Worm (Caenorhabditis elegans) whole organism, young adult: ENCODE data around the gene clec-3.
A peak's percentile ranks its signal among the peaks of the same experiment; 100 is the strongest.

ENCODE experiments used
- C17E4.6 ChIP-seq: fragments of 200-800 bp; sonication (Bioruptor generic); IDR thresholded peaks from 2 replicates; pipeline ENCODE4 v1.3.6; 2022; ENCODE audit warnings: missing genetic modification reagents, missing genetic modification characterization, missing compliant biosample characterization
- F23B12.7 ChIP-seq: sonication (generic microtip); optimal IDR thresholded peaks from 2 replicates; lab custom pipeline; 2017; ENCODE audit warnings: missing genetic modification characterization, mild to moderate bottlenecking, missing compliant biosample characterization, antibody characterized with exemption, moderate library complexity; ENCODE audit not compliant: insufficient read depth
- F37B4.10 ChIP-seq: fragments of 200-800 bp; sonication (Bioruptor generic); IDR thresholded peaks from 2 replicates; pipeline ENCODE4 v1.3.6; 2022; ENCODE audit warnings: missing genetic modification characterization, missing compliant biosample characterization
- F39B2.1 ChIP-seq: fragments of 200-800 bp; sonication (Bioruptor generic); IDR thresholded peaks from 2 replicates; pipeline ENCODE4 v1.3.6; 2022; ENCODE audit warnings: missing genetic modification reagents, missing genetic modification characterization, missing compliant biosample characterization
- F49E8.2 ChIP-seq: sonication (generic microtip); optimal IDR thresholded peaks from 3 replicates; lab custom pipeline; 2017; ENCODE audit warnings: missing genetic modification characterization, mild to moderate bottlenecking, missing compliant biosample characterization, antibody characterized with exemption, moderate library complexity; ENCODE audit not compliant: insufficient read depth
- F52B5.7 ChIP-seq: sonication (generic microtip); optimal IDR thresholded peaks from 2 replicates; lab custom pipeline; 2016; ENCODE audit warnings: mild to moderate bottlenecking, missing genetic modification characterization, missing compliant biosample characterization
- F55B11.4 ChIP-seq: sonication (generic microtip); optimal IDR thresholded peaks from 2 replicates; lab custom pipeline; 2016; ENCODE audit warnings: missing compliant biosample characterization, missing genetic modification characterization, borderline replicate concordance; ENCODE audit not compliant: insufficient read depth
- K11D2.4 ChIP-seq: fragments of 200-800 bp; sonication (Bioruptor generic); IDR thresholded peaks from 2 replicates; pipeline ENCODE4 v1.3.6; 2022; ENCODE audit warnings: missing genetic modification reagents, missing genetic modification characterization, missing compliant biosample characterization
- Y53F4B.3 ChIP-seq: fragments of 200-800 bp; sonication (Bioruptor generic); IDR thresholded peaks from 2 replicates; pipeline ENCODE4 v1.3.6; 2022; ENCODE audit warnings: missing genetic modification reagents, missing genetic modification characterization, missing compliant biosample characterization
- Y56A3A.18 ChIP-seq: fragments of 200-800 bp; sonication (Bioruptor generic); IDR thresholded peaks from 2 replicates; pipeline ENCODE4 v1.3.6; 2022; ENCODE audit warnings: missing genetic modification reagents, missing genetic modification characterization, missing compliant biosample characterization
- ZK185.1 ChIP-seq: sonication (generic microtip); optimal IDR thresholded peaks from 2 replicates; lab custom pipeline; 2016; ENCODE audit warnings: mild to moderate bottlenecking, missing genetic modification characterization, missing compliant biosample characterization; ENCODE audit not compliant: poor library complexity, severe bottlenecking
- aptf-3 ChIP-seq: fragments of 200-800 bp; sonication (Bioruptor generic); IDR thresholded peaks from 2 replicates; pipeline ENCODE4 v1.3.6; 2022; ENCODE audit warnings: missing genetic modification characterization, missing compliant biosample characterization
- atf-7 ChIP-seq: sonication (generic microtip); optimal IDR thresholded peaks from 2 replicates; lab custom pipeline; 2017; ENCODE audit warnings: mild to moderate bottlenecking, missing genetic modification characterization, missing compliant biosample characterization
- athp-1 ChIP-seq: sonication (generic microtip); optimal IDR thresholded peaks from 2 replicates; lab custom pipeline; 2017; ENCODE audit warnings: mild to moderate bottlenecking, missing genetic modification characterization, missing compliant biosample characterization
- ccch-3 ChIP-seq: fragments of 200-800 bp; sonication (Bioruptor generic); optimal IDR thresholded peaks from 2 replicates; lab custom pipeline; 2018; ENCODE audit warnings: mild to moderate bottlenecking, missing genetic modification characterization, missing compliant biosample characterization
- cebp-1 ChIP-seq, 2 experiments: fragments of 200-800 bp in 1 of 2; sonication (Bioruptor generic) in 1 of 2; sonication (generic microtip) in 1 of 2; IDR thresholded peaks in 1 of 2; optimal IDR thresholded peaks in 1 of 2; 2 replicates each; pipeline versions ENCODE4 v1.3.6 to Lab custom; 2017 to 2022; ENCODE audit warnings: missing compliant biosample characterization in 2 of 2, missing genetic modification characterization in 2 of 2, mild to moderate bottlenecking in 1 of 2, missing genetic modification reagents in 1 of 2, moderate library complexity in 1 of 2
- chd-7 ChIP-seq: sonication (generic microtip); optimal IDR thresholded peaks from 2 replicates; lab custom pipeline; 2016; ENCODE audit warnings: mild to moderate bottlenecking, missing genetic modification characterization, moderate library complexity, missing compliant biosample characterization
- dox-1 ChIP-seq: fragments of 200-800 bp; sonication (Bioruptor generic); IDR thresholded peaks from 2 replicates; pipeline ENCODE4 v1.3.6; 2022; ENCODE audit warnings: missing genetic modification reagents, missing genetic modification characterization, missing compliant biosample characterization
- egl-18 ChIP-seq: fragments of 200-800 bp; sonication (Bioruptor generic); IDR thresholded peaks from 2 replicates; pipeline ENCODE4 v1.3.6; 2022; ENCODE audit warnings: missing genetic modification reagents, missing genetic modification characterization, missing compliant biosample characterization
- egl-44 ChIP-seq: fragments of 200-800 bp; sonication (Bioruptor generic); IDR thresholded peaks from 2 replicates; pipeline ENCODE4 v1.3.6; 2022; ENCODE audit warnings: missing genetic modification reagents, missing genetic modification characterization, missing compliant biosample characterization
- egrh-3 ChIP-seq: fragments of 200-800 bp; sonication (Bioruptor generic); IDR thresholded peaks from 2 replicates; pipeline ENCODE4 v1.3.6; 2022; ENCODE audit warnings: missing genetic modification reagents, missing genetic modification characterization, missing compliant biosample characterization
- hmg-1.2 ChIP-seq: fragments of 200-800 bp; sonication (Bioruptor generic); IDR thresholded peaks from 2 replicates; pipeline ENCODE4 v1.3.6; 2022; ENCODE audit warnings: missing genetic modification reagents, missing genetic modification characterization, missing compliant biosample characterization
- lin-26 ChIP-seq: fragments of 200-800 bp; sonication (Bioruptor generic); IDR thresholded peaks from 2 replicates; pipeline ENCODE4 v1.3.6; 2022; ENCODE audit warnings: missing genetic modification reagents, missing genetic modification characterization, missing compliant biosample characterization
- lin-54 ChIP-seq: fragments of 200-800 bp; sonication (Bioruptor generic); optimal IDR thresholded peaks from 2 replicates; lab custom pipeline; 2018; ENCODE audit warnings: mild to moderate bottlenecking, missing genetic modification characterization, missing compliant biosample characterization
- madf-6 ChIP-seq: fragments of 200-800 bp; sonication (Bioruptor generic); IDR thresholded peaks from 2 replicates; pipeline ENCODE4 v1.3.6; 2022; ENCODE audit warnings: missing genetic modification reagents, missing genetic modification characterization, missing compliant biosample characterization
- mcd-1 ChIP-seq: fragments of 200-800 bp; sonication (Bioruptor generic); IDR thresholded peaks from 2 replicates; pipeline ENCODE4 v1.3.6; 2022; ENCODE audit warnings: missing genetic modification reagents, missing genetic modification characterization, missing compliant biosample characterization
- mes-4 ChIP-seq: sonication (generic microtip); optimal IDR thresholded peaks from 2 replicates; lab custom pipeline; 2016; ENCODE audit warnings: missing genotype, missing genetic modification characterization, missing compliant biosample characterization
- nfya-1 ChIP-seq: sonication (generic microtip); optimal IDR thresholded peaks from 2 replicates; lab custom pipeline; 2017; ENCODE audit warnings: antibody characterized with exemption, missing compliant biosample characterization, missing genetic modification characterization, borderline replicate concordance; ENCODE audit not compliant: insufficient read depth
- nfya-2 ChIP-seq: fragments of 200-800 bp; sonication (Bioruptor generic); IDR thresholded peaks from 2 replicates; pipeline ENCODE4 v1.3.6; 2022; ENCODE audit warnings: missing genetic modification reagents, missing genetic modification characterization, missing compliant biosample characterization
- nfyb-1 ChIP-seq: fragments of 200-800 bp; sonication (Bioruptor generic); IDR thresholded peaks from 2 replicates; pipeline ENCODE4 v1.3.6; 2022; ENCODE audit warnings: missing genetic modification reagents, missing genetic modification characterization, missing compliant biosample characterization
- nhr-120 ChIP-seq: fragments of 200-800 bp; sonication (Bioruptor generic); IDR thresholded peaks from 2 replicates; pipeline ENCODE4 v1.3.6; 2022; ENCODE audit warnings: missing genetic modification characterization, missing compliant biosample characterization
- nhr-90 ChIP-seq: sonication (generic microtip); optimal IDR thresholded peaks from 2 replicates; lab custom pipeline; 2016; ENCODE audit warnings: missing genotype, mild to moderate bottlenecking, missing genetic modification characterization, missing compliant biosample characterization
- pbrm-1 ChIP-seq: fragments of 200-800 bp; sonication (Bioruptor generic); IDR thresholded peaks from 2 replicates; pipeline ENCODE4 v1.3.6; 2022; ENCODE audit warnings: missing genetic modification reagents, missing genetic modification characterization, missing compliant biosample characterization
- sea-2 ChIP-seq: fragments of 200-800 bp; sonication (Bioruptor generic); IDR thresholded peaks from 2 replicates; pipeline ENCODE4 v1.3.6; 2022; ENCODE audit warnings: missing genetic modification characterization, missing compliant biosample characterization
- snpc-4 ChIP-seq, 5 experiments: fragments of 150-350 bp in 1 of 5; sonication (generic microtip) in 4 of 5; optimal IDR thresholded peaks; 2 replicates each; lab custom pipeline; 2014 to 2018; ENCODE audit warnings: missing genetic modification characterization in 5 of 5, missing biosample characterization in 3 of 5, antibody characterized with exemption in 2 of 5, mild to moderate bottlenecking in 2 of 5, missing compliant biosample characterization in 2 of 5, missing genotype in 2 of 5, moderate library complexity in 2 of 5, missing genetic modification reagents in 1 of 5
- sptf-2 ChIP-seq: fragments of 200-800 bp; sonication (Bioruptor generic); optimal IDR thresholded peaks from 2 replicates; lab custom pipeline; 2018; ENCODE audit warnings: mild to moderate bottlenecking, missing genetic modification characterization, missing compliant biosample characterization
- unc-62 ChIP-seq: fragments of 150-350 bp; optimal IDR thresholded peaks from 2 replicates; lab custom pipeline; 2014; ENCODE audit warnings: missing biosample characterization, missing genetic modification reagents, missing genetic modification characterization
- zfh-2 ChIP-seq: fragments of 200-800 bp; sonication (Bioruptor generic); conservative IDR thresholded peaks from 2 replicates; pipeline ENCODE4 v1.3.6; 2022; ENCODE audit warnings: missing genetic modification reagents, missing genetic modification characterization, missing compliant biosample characterization
- zim-3 ChIP-seq: sonication (generic microtip); optimal IDR thresholded peaks from 2 replicates; lab custom pipeline; 2017; ENCODE audit warnings: mild to moderate bottlenecking, missing genetic modification characterization, moderate library complexity, missing compliant biosample characterization
- ztf-28 ChIP-seq: fragments of 200-800 bp; sonication (Bioruptor generic); IDR thresholded peaks from 2 replicates; pipeline ENCODE4 v1.3.6; 2022; ENCODE audit warnings: missing genetic modification reagents, missing genetic modification characterization, missing compliant biosample characterization

clec-3 gene

DNA sequence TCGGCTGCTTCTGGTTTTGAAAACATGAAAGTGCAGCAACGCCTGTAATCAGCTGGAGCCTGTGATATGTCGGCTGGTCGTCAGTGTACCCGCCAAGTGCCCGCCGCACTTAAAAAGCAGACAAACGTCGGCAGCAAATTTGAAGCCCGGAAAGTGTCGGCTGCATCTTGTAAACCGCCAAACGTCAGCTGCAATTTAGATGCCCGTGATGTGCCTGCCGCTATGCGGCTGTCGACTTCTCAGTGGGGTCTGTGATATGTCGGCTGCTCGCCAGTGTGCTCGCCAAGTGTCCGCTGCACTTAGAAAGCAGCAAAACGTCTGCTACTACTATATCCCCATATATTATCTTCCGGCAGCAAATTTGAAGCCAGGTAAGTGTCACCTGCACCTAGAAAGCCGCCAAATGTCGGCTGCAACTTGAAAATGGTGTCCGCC, 32.6 kb downstream of the clec-3 start (continued):
- TF ChIP-seq mes-4 (tag; lab: Kevin White, UChicago) (no peak), Y53F4B.3 (GFP tag; lab: Robert Waterston, UW) (no peak), egrh-3 (GFP tag; lab: Robert Waterston, UW) (peak; percentile 39; the same call in 1 of the 2 replicates), egl-18 (GFP tag; lab: Robert Waterston, UW) (no peak), sea-2 (GFP tag; lab: Robert Waterston, UW) (peak; percentile 21; the same call in 1 of the 2 replicates), nhr-120 (GFP tag; lab: Robert Waterston, UW) (no peak), mcd-1 (GFP tag; lab: Robert Waterston, UW) (peak; percentile 30; the same call in 1 of the 2 replicates), ZK185.1 (tag; lab: Kevin White, UChicago) (no peak), cebp-1 (GFP tag; IDR thresholded peaks at IDR 0.05; lab: Robert Waterston, UW) (no peak), cebp-1 (tag; optimal IDR thresholded peaks at IDR 0.05; lab: Kevin White, UChicago) (peak; percentile 50), F55B11.4 (tag; lab: Kevin White, UChicago) (no peak), F39B2.1 (GFP tag; lab: Robert Waterston, UW) (peak; percentile 37; the same call in 1 of the 2 replicates), K11D2.4 (GFP tag; lab: Robert Waterston, UW) (no peak), F49E8.2 (tag; lab: Kevin White, UChicago) (no peak), zfh-2 (GFP tag; lab: Robert Waterston, UW) (peak; percentile 77), chd-7 (tag; lab: Kevin White, UChicago) (peak; percentile 59), lin-54 (peak; percentile 5), dox-1 (GFP tag; lab: Robert Waterston, UW) (0 out of 2 replicates have a peak, but pooled peaks have one; percentile 41), lin-26 (GFP tag; lab: Robert Waterston, UW) (peak; percentile 52; the same call in 1 of the 2 replicates)

- TF ChIP-seq F37B4.10 (0 out of 2 replicates have a peak, but pooled peaks have one; percentile 75), cebp-1 (GFP tag; IDR thresholded peaks at IDR 0.05; lab: Robert Waterston, UW) (0 out of 2 replicates have a peak, but pooled peaks have one; percentile 27), cebp-1 (tag; optimal IDR thresholded peaks at IDR 0.05; lab: Kevin White, UChicago) (peak; percentile 36), aptf-3 (GFP tag; lab: Robert Waterston, UW) (no peak), sptf-2 (peak; percentile 12), nfyb-1 (GFP tag; lab: Robert Waterston, UW) (0 out of 2 replicates have a peak, but pooled peaks have one; percentile 45), nfya-1 (tag; lab: Kevin White, UChicago) (no peak), F52B5.7 (tag; lab: Kevin White, UChicago) (no peak), zfh-2 (GFP tag; lab: Robert Waterston, UW) (peak; percentile 69), ztf-28 (GFP tag; lab: Robert Waterston, UW) (0 out of 2 replicates have a peak, but pooled peaks have one; percentile 5), egrh-3 (GFP tag; lab: Robert Waterston, UW) (peak; percentile 61; the same call in 1 of the 2 replicates), mcd-1 (GFP tag; lab: Robert Waterston, UW) (peak; percentile 8; the same call in 1 of the 2 replicates), snpc-4 (GFP tag; optimal IDR thresholded peaks at IDR 0.05; lab: Kevin White, UChicago) (no peak), snpc-4 (tag; optimal IDR thresholded peaks at IDR 0.05; lab: Kevin White, UChicago) (peak; percentile 62 to 86 (median 80)), zim-3 (tag; lab: Kevin White, UChicago) (peak; percentile 28)
Measured at ce11 chrII:2985935-2986498, 33.7 kb downstream of the clec-3 start.

ce11 chrII:2985446-2985845, 34.3 kb downstream of the clec-3 start:
- TF ChIP-seq atf-7 (no peak), hmg-1.2 (GFP tag; lab: Robert Waterston, UW) (no peak), F23B12.7 (tag; lab: Kevin White, UChicago) (no peak), mes-4 (tag; lab: Kevin White, UChicago) (no peak), athp-1 (no peak), Y56A3A.18 (GFP tag; lab: Robert Waterston, UW) (no peak), lin-26 (GFP tag; lab: Robert Waterston, UW) (peak; percentile 50; the same call in 1 of the 2 replicates), chd-7 (tag; lab: Kevin White, UChicago) (peak; percentile 6), C17E4.6 (GFP tag; lab: Robert Waterston, UW) (no peak), nfya-1 (tag; lab: Kevin White, UChicago) (no peak), mcd-1 (GFP tag; lab: Robert Waterston, UW) (0 out of 2 replicates have a peak, but pooled peaks have one; percentile 7), Y53F4B.3 (GFP tag; lab: Robert Waterston, UW) (no peak), madf-6 (GFP tag; lab: Robert Waterston, UW) (0 out of 2 replicates have a peak, but pooled peaks have one; percentile 28), ccch-3 (no peak), nhr-90 (tag; lab: Kevin White, UChicago) (no peak), nfya-2 (no peak), unc-62 (GFP tag; lab: Kevin White, UChicago) (no peak), pbrm-1 (no peak), egl-44 (GFP tag; lab: Robert Waterston, UW) (0 out of 2 replicates have a peak, but pooled peaks have one; percentile 6), dox-1 (GFP tag; lab: Robert Waterston, UW) (no peak)
